Worm (Caenorhabditis elegans) whole organism, midembryonic: ENCODE data around the gene ZK856.19.

ENCODE experiments used
- T22C8.4 ChIP-seq: fragments of 200-800 bp; sonication (Bioruptor generic); IDR thresholded peaks from 2 replicates; pipeline ENCODE4 v1.3.6; 2022; ENCODE audit warnings: missing genetic modification characterization, missing compliant biosample characterization
- cog-1 ChIP-seq: sonication (generic microtip); optimal IDR thresholded peaks from 2 replicates; lab custom pipeline; 2016; ENCODE audit warnings: missing genetic modification characterization, missing compliant biosample characterization
- flt-1 ChIP-seq: fragments of 200-800 bp; sonication (Bioruptor generic); IDR thresholded peaks from 2 replicates; pipeline ENCODE4 v1.3.6; 2022; ENCODE audit warnings: missing genetic modification characterization, missing compliant biosample characterization
- klf-2 ChIP-seq: fragments of 200-800 bp; sonication (Bioruptor generic); conservative IDR thresholded peaks from 2 replicates; pipeline ENCODE4 v1.3.6; 2022; ENCODE audit warnings: missing genetic modification reagents, missing genetic modification characterization, missing compliant biosample characterization
- med-1 ChIP-seq: sonication (generic microtip); optimal IDR thresholded peaks from 2 replicates; lab custom pipeline; 2017; ENCODE audit warnings: missing genetic modification characterization, mild to moderate bottlenecking, missing compliant biosample characterization, antibody characterized with exemption, missing genetic modification reagents; ENCODE audit not compliant: insufficient read depth
- ref-1 ChIP-seq: fragments of 200-800 bp; sonication (Bioruptor generic); conservative IDR thresholded peaks from 2 replicates; pipeline ENCODE4 v1.3.6; 2022; ENCODE audit warnings: missing genetic modification reagents, missing genetic modification characterization, missing compliant biosample characterization
- tab-1 ChIP-seq: fragments of 200-800 bp; sonication (Bioruptor generic); IDR thresholded peaks from 2 replicates; pipeline ENCODE4 v1.3.6; 2022; ENCODE audit warnings: missing genetic modification characterization, missing compliant biosample characterization
- ztf-23 ChIP-seq: fragments of 200-800 bp; sonication (Bioruptor generic); IDR thresholded peaks from 2 replicates; pipeline ENCODE4 v1.3.6; 2022; ENCODE audit warnings: missing genetic modification reagents, missing genetic modification characterization, missing compliant biosample characterization
- ztf-29 ChIP-seq: fragments of 200-800 bp; sonication (Bioruptor generic); IDR thresholded peaks from 2 replicates; pipeline ENCODE4 v1.3.6; 2022; ENCODE audit warnings: missing genetic modification reagents, missing genetic modification characterization, missing compliant biosample characterization

Gene ZK856.19

DNA sequence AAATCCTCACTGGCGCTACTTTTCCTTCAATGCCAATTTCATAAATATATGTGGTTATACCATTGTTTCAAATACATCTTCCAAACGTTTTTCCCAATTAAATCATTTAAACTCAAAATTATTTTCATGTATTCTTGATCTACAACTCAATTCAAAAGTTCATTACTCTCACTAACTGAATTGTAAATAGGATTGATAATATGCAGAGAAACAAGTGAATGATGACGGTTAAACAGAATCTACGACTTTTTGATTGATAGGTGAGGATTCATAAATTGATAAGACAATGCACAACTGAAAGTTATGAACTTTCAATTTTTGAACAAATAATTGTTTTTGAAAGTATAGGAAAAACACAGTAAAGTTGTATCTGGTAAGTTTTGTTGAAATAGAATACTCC, 13.5 kb downstream of the ZK856.19 start:
- no peak for TF ChIP-seq klf-2 (GFP tag; lab: Robert Waterston, UW)
- no peak for TF ChIP-seq flt-1 (GFP tag; lab: Robert Waterston, UW)
- TF ChIP-seq ztf-23 (GFP tag; lab: Robert Waterston, UW): no peak
- TF ChIP-seq tab-1: no peak
- TF ChIP-seq T22C8.4 (GFP tag; lab: Robert Waterston, UW): no peak
- no peak for TF ChIP-seq med-1 (GFP tag; lab: Kevin White, UChicago)
- TF ChIP-seq cog-1 (tag; lab: Kevin White, UChicago): no peak
- TF ChIP-seq ref-1 (GFP tag; lab: Robert Waterston, UW): no peak
- no peak for TF ChIP-seq ztf-29 (GFP tag; lab: Robert Waterston, UW)

DNA sequence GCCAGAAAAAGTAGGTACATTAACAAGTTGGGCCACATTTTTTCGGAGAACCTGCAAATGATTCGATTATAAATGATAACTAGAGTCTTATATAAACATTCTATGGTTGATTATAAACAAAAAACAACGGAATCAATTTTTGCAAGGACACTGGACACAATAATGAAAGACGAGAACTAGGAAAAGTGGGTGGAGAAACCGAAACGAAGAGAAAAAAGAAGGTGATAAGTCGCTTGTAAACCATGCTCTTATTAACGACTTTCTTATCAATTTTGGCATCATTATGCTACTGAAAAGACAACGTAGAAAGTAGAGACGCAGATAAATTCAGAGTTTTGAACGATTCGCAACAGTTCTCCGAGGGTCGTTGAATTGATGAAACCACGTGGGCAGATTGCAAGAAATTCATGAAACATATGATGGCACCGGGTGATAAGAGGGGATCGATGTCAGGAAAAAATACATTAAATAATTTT, 14.6 kb downstream of the ZK856.19 start, which contains the start of gene ZK856.5:
Gene ZK856.5 (minus strand): TSS at position 51 of the 476 bp plus-strand sequence.
- TF ChIP-seq tab-1: no peak
- TF ChIP-seq klf-2 (GFP tag; lab: Robert Waterston, UW): no peak
- TF ChIP-seq ztf-23 (GFP tag; lab: Robert Waterston, UW): no peak

DNA sequence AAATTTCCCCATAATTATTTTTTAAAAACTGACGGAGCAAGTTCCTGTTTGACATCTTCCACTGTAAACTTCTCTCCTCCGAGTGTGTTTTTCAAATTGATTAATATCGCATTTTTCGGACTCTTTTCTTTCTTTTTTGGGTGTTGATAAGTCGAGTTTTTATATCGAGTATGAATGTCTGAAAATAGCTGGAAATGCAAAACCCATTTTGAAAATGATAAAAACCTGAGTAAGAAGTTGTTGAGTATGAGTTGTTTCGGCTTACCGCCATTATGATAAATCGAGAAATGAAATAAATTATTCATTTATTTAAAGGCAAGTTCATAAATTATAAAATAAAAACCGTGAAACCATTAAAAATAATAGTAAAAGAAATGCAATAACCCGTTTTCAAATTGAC, 19.0 kb downstream of the ZK856.19 start, which contains the start of gene ZK856.18:
Gene ZK856.18 (minus strand): TSS at position 289 of the 400 bp plus-strand sequence.
- no peak for TF ChIP-seq ref-1 (GFP tag; lab: Robert Waterston, UW)
- TF ChIP-seq T22C8.4 (GFP tag; lab: Robert Waterston, UW): no peak
- TF ChIP-seq ztf-29 (GFP tag; lab: Robert Waterston, UW): no peak
- TF ChIP-seq cog-1 (tag; lab: Kevin White, UChicago): no peak
- no peak for TF ChIP-seq med-1 (GFP tag; lab: Kevin White, UChicago)
- TF ChIP-seq ztf-23 (GFP tag; lab: Robert Waterston, UW): no peak
- TF ChIP-seq tab-1: no peak
- no peak for TF ChIP-seq klf-2 (GFP tag; lab: Robert Waterston, UW)

DNA sequence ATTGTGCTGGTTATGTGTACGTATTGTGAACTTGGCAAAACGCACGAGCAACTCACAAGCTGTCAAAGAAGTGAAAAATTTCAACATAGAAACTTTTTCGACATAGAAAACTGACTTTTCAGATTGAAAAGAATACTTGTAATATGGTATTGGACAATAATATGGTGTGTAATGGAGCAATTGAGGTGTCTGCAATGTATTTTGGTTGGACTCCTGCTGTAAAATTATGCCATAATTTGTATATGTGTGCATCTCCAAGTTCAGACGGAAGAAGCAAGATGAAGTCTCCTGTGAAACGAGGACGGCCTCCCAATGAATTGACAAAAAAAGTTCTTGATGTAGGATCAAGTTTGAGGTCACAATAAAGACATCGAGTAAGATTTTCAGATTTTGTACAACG, 20.9 kb downstream of the ZK856.19 start:
- no peak for TF ChIP-seq tab-1
- no peak for TF ChIP-seq ztf-23 (GFP tag; lab: Robert Waterston, UW)
- TF ChIP-seq ref-1 (GFP tag; lab: Robert Waterston, UW): no peak
- no peak for TF ChIP-seq med-1 (GFP tag; lab: Kevin White, UChicago)
- no peak for TF ChIP-seq ztf-29 (GFP tag; lab: Robert Waterston, UW)

DNA sequence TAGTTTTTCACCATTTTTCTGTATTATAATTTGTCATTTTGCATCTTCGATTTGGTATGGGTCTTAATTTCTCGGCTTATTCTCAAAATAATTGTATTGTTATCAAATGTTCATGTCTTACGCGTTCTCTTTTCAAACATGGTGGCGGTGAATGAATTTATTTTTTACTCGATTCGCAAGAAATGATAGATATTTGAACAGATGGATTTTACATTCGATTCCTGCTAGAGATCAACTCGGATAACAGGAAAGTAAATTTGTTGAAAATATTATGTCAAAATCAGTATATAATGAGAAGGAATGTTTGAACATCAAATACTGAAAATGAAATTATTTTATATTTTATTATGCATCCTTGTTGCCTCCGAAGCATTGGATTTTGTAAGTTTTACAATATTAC, 21.7 kb downstream of the ZK856.19 start, which contains the start of gene ZK856.4:
Gene ZK856.4 (plus strand): TSS at position 301 of the 400 bp plus-strand sequence.
- no peak for TF ChIP-seq tab-1
- no peak for TF ChIP-seq cog-1 (tag; lab: Kevin White, UChicago)
- no peak for TF ChIP-seq flt-1 (GFP tag; lab: Robert Waterston, UW)
- no peak for TF ChIP-seq ref-1 (GFP tag; lab: Robert Waterston, UW)
- TF ChIP-seq klf-2 (GFP tag; lab: Robert Waterston, UW): no peak
- no peak for TF ChIP-seq ztf-29 (GFP tag; lab: Robert Waterston, UW)
- no peak for TF ChIP-seq ztf-23 (GFP tag; lab: Robert Waterston, UW)
- TF ChIP-seq T22C8.4 (GFP tag; lab: Robert Waterston, UW): no peak
- no peak for TF ChIP-seq med-1 (GFP tag; lab: Kevin White, UChicago)

DNA sequence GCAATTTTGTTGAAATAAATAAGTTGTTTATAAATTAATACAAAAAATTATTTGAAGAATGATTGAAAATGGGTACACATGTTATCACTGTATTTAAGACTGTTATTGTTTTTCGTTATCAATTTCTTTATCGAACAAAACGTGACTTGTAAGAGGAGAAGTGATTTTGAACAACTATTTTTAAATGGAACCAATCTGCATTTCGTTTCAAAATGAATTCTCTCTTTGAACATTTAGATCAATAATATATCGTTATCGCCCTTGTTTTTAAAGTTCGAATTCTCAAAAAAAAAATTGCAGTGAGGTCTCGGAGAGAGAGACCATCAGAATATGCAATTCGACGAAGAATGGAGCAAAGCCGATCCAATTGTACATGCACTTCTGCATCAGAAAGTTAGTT, 25.5 kb downstream of the ZK856.19 start, which contains the start of gene cul-5:
Gene cul-5 (plus strand): TSS at position 301 of the 400 bp plus-strand sequence.
- TF ChIP-seq ref-1 (GFP tag; lab: Robert Waterston, UW): no peak

DNA sequence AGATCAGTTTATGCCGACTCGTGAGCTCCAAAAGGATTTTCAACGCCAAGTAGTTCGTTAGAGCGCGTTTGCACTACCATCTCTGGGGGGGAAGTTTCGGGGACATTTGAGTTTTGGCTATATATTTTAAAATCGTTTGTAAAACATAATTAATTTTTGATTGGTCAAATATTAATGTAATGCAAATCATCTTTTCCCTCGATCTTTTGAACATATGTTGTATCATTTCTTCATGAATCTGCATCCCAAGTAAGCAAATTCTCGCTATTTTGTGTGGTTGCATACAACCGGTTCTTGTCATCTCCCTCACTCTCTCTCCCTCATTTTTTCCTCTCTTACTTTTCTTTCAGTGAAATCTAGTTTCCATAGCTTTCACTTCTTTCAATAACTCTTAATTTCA, 26.5 kb downstream of the ZK856.19 start:
- TF ChIP-seq T22C8.4 (GFP tag; lab: Robert Waterston, UW): no peak
- TF ChIP-seq cog-1 (tag; lab: Kevin White, UChicago): peak; percentile 46

DNA sequence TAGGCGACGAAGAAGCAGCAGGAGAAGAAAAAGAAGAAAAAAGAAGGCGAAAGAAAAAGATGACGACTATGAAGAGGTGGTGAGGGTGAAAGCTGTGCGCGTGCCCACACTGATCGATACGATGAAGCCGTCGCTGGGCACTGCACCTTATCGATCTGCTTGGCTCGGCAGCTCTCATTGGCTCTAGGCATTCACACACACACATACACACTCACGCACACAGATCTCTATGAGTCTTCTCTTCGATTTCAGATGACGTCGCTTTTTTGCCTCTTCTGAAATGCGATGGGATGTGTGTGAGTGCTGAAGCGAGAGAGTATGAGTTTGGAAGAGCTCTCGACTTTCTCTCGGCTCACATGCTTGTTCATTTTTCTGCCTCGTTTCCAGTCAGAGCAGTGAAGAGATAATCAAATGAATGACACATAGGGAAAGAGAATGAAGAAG, 30.1 kb downstream of the ZK856.19 start:
- TF ChIP-seq T22C8.4 (GFP tag; lab: Robert Waterston, UW) (peak; percentile 79), ztf-23 (GFP tag; lab: Robert Waterston, UW) (no peak), tab-1 (no peak), klf-2 (GFP tag; lab: Robert Waterston, UW) (no peak)

DNA sequence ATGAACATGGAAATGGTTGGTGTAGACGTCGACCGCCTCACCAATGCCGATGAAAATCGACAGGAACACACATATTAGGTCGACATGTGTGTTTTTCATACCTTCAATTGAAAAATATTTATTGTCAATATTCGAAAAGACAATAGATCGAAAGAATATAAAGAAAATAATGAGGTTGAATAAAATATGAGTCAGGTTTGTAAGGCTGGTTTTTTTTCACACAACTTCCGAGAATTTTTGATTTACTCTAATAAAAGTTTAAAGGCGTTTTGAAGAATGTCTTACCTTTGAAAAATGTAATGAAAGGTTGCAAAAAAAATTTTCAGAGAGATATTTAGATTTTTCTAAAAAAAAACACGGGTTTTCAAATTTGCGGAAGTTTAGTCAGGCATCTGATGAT, 31.1 kb downstream of the ZK856.19 start, which contains the start of gene egl-3:
Gene egl-3 (minus strand): TSS at position 101 of the 400 bp plus-strand sequence.
- no peak for TF ChIP-seq cog-1 (tag; lab: Kevin White, UChicago)
- TF ChIP-seq med-1 (GFP tag; lab: Kevin White, UChicago): no peak
- TF ChIP-seq ztf-29 (GFP tag; lab: Robert Waterston, UW): no peak
- TF ChIP-seq flt-1 (GFP tag; lab: Robert Waterston, UW): no peak
- TF ChIP-seq ref-1 (GFP tag; lab: Robert Waterston, UW): no peak

DNA sequence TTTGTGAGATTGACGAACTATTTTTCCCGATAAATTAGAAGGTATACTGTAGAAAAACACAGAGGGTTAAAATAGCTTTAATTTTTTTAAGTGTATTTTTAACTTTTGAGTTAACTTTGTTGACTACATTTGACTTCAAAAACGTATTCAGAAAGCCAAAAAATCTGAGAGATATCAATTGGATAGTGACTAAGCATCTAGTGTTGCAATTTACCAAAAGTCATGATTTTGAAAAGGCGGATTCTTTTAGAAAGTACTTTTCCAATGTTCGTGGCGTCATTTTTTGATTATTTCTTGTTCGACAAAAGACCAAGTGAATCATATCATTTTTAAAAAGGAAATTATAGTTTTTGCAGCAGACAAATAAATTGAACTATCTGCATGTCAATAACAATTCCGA, 35.8 kb downstream of the ZK856.19 start:
- TF ChIP-seq tab-1: no peak
- no peak for TF ChIP-seq ztf-23 (GFP tag; lab: Robert Waterston, UW)
- TF ChIP-seq ztf-29 (GFP tag; lab: Robert Waterston, UW): no peak
- no peak for TF ChIP-seq med-1 (GFP tag; lab: Kevin White, UChicago)
- TF ChIP-seq cog-1 (tag; lab: Kevin White, UChicago): no peak
- TF ChIP-seq flt-1 (GFP tag; lab: Robert Waterston, UW): no peak
- no peak for TF ChIP-seq T22C8.4 (GFP tag; lab: Robert Waterston, UW)
- TF ChIP-seq klf-2 (GFP tag; lab: Robert Waterston, UW): no peak
- no peak for TF ChIP-seq ref-1 (GFP tag; lab: Robert Waterston, UW)
